Fruit fly (Drosophila melanogaster) Kc167 (cell line): Measurements from ENCODE around the gene CG3764.

Experiments used
- Myc ChIP-seq: fragments of >200 bp; optimal IDR thresholded peaks from 2 replicates; lab custom pipeline; 2017; ENCODE audit warnings: missing external identifiers
- Sin3A ChIP-seq: fragments of >200 bp; optimal IDR thresholded peaks from 2 replicates; lab custom pipeline; 2018; ENCODE audit warnings: missing external identifiers
- insv ChIP-seq: fragments of >200 bp; optimal IDR thresholded peaks from 3 replicates; lab custom pipeline; 2018; ENCODE audit warnings: missing external identifiers
- psq ChIP-seq: fragments of >200 bp; optimal IDR thresholded peaks from 2 replicates; lab custom pipeline; 2017; ENCODE audit warnings: missing external identifiers

- TF ChIP-seq psq (lab: Kevin White, UChicago) (no peak), Myc (lab: Kevin White, UChicago) (no peak), Sin3A (lab: Kevin White, UChicago) (no peak), insv (no peak)
Measured at dm6 chr3L:17052388-17052905, 40.1 kb upstream of the CG3764 start.
